Fruit fly (Drosophila melanogaster) whole organism, prepupa: ENCODE measurements around the gene CG43121.

Experiments used
- Blimp-1 ChIP-seq: fragments of 200-800 bp; sonication (Bioruptor generic); optimal IDR thresholded peaks from 3 replicates; lab custom pipeline; 2017; ENCODE audit warnings: missing biosample characterization, missing genetic modification characterization, mild to moderate bottlenecking, moderate library complexity, missing genetic modification reagents
- CG10631 ChIP-seq: fragments of 200-800 bp; sonication (Bioruptor generic); optimal IDR thresholded peaks from 2 replicates; lab custom pipeline; 2016; ENCODE audit warnings: missing biosample characterization, missing genetic modification characterization
- CG11294 ChIP-seq: fragments of 200-800 bp; sonication (Bioruptor generic); IDR thresholded peaks from 2 replicates; pipeline ENCODE4 v1.3.6; 2022; ENCODE audit warnings: missing biosample characterization, missing genetic modification characterization
- CG11762 ChIP-seq: fragments of 200-800 bp; sonication (Bioruptor generic); optimal IDR thresholded peaks from 3 replicates; lab custom pipeline; 2016; ENCODE audit warnings: missing biosample characterization, missing genetic modification characterization; ENCODE audit not compliant: insufficient read depth
- CG11902 ChIP-seq: fragments of 200-800 bp; sonication (Bioruptor generic); optimal IDR thresholded peaks from 3 replicates; lab custom pipeline; 2016; ENCODE audit warnings: missing biosample characterization, missing genetic modification characterization
- CG1621 ChIP-seq: fragments of 200-800 bp; sonication (Bioruptor generic); optimal IDR thresholded peaks from 3 replicates; lab custom pipeline; 2018; ENCODE audit warnings: missing biosample characterization, mild to moderate bottlenecking, missing genetic modification characterization
- CG16779 ChIP-seq: fragments of 200-800 bp; sonication (Bioruptor generic); optimal IDR thresholded peaks from 3 replicates; lab custom pipeline; 2017; ENCODE audit warnings: missing biosample characterization, mild to moderate bottlenecking, missing genetic modification characterization
- CG3032 ChIP-seq: fragments of 200-800 bp; optimal IDR thresholded peaks from 2 replicates; lab custom pipeline; 2019; ENCODE audit warnings: missing biosample characterization, mild to moderate bottlenecking, missing genetic modification characterization, moderate library complexity
- CG31627 ChIP-seq: fragments of 200-800 bp; sonication (Bioruptor generic); optimal IDR thresholded peaks from 3 replicates; lab custom pipeline; 2016; ENCODE audit warnings: missing biosample characterization, missing genetic modification characterization
- CG34406 ChIP-seq: fragments of 200-800 bp; sonication (Bioruptor generic); optimal IDR thresholded peaks from 3 replicates; lab custom pipeline; 2016; ENCODE audit warnings: missing biosample characterization, missing genetic modification characterization
- CG6276 ChIP-seq: fragments of 200-800 bp; sonication (Bioruptor generic); optimal IDR thresholded peaks from 2 replicates; lab custom pipeline; 2017; ENCODE audit warnings: missing biosample characterization, mild to moderate bottlenecking, missing genetic modification characterization
- CG6808 ChIP-seq: fragments of 200-800 bp; sonication (Bioruptor generic); optimal IDR thresholded peaks from 3 replicates; lab custom pipeline; 2017; ENCODE audit warnings: missing biosample characterization, missing genetic modification characterization, mild to moderate bottlenecking, moderate library complexity, missing genetic modification reagents
- CG6854 ChIP-seq: fragments of 200-800 bp; sonication (Bioruptor generic); optimal IDR thresholded peaks from 2 replicates; lab custom pipeline; 2017; ENCODE audit warnings: missing biosample characterization, mild to moderate bottlenecking, missing genetic modification characterization
- CG8119 ChIP-seq: fragments of 200-800 bp; sonication (Bioruptor generic); IDR thresholded peaks from 3 replicates; pipeline ENCODE4 v1.3.6; 2022; ENCODE audit warnings: missing biosample characterization, missing genetic modification characterization
- CG8319 ChIP-seq: fragments of 200-800 bp; sonication (Bioruptor generic); optimal IDR thresholded peaks from 3 replicates; lab custom pipeline; 2016; ENCODE audit warnings: missing biosample characterization, missing genetic modification characterization
- CG8632 ChIP-seq: fragments of 200-800 bp; sonication (Bioruptor generic); optimal IDR thresholded peaks from 3 replicates; lab custom pipeline; 2016; ENCODE audit warnings: missing biosample characterization, missing genetic modification characterization
- Eip75B ChIP-seq: fragments of 200-800 bp; sonication (Bioruptor generic); optimal IDR thresholded peaks from 3 replicates; lab custom pipeline; 2016; ENCODE audit warnings: missing biosample characterization, missing genetic modification characterization
- Gug ChIP-seq: fragments of 200-800 bp; sonication (Bioruptor generic); IDR thresholded peaks from 2 replicates; pipeline ENCODE4 v1.3.6; 2022; ENCODE audit warnings: missing biosample characterization, missing genetic modification characterization
- Hr4 ChIP-seq: fragments of 200-800 bp; sonication (Bioruptor generic); optimal IDR thresholded peaks from 3 replicates; lab custom pipeline; 2016; ENCODE audit warnings: missing biosample characterization, missing genetic modification characterization
- Lpt ChIP-seq: fragments of 200-800 bp; sonication (Bioruptor generic); optimal IDR thresholded peaks from 3 replicates; lab custom pipeline; 2016; ENCODE audit warnings: missing biosample characterization, missing genetic modification characterization
- Met ChIP-seq: fragments of 200-800 bp; sonication (Bioruptor generic); optimal IDR thresholded peaks from 3 replicates; lab custom pipeline; 2016; ENCODE audit warnings: missing biosample characterization, missing genetic modification characterization
- Smox ChIP-seq: fragments of 200-800 bp; sonication (Bioruptor generic); optimal IDR thresholded peaks from 3 replicates; lab custom pipeline; 2016; ENCODE audit warnings: missing biosample characterization, missing genetic modification characterization
- Sox102F ChIP-seq: fragments of 200-800 bp; sonication (Bioruptor generic); optimal IDR thresholded peaks from 2 replicates; lab custom pipeline; 2016; ENCODE audit warnings: missing biosample characterization, mild to moderate bottlenecking, missing genetic modification characterization
- Sox14 ChIP-seq: fragments of 200-800 bp; sonication (Bioruptor generic); optimal IDR thresholded peaks from 3 replicates; lab custom pipeline; 2016; ENCODE audit warnings: missing biosample characterization, missing genetic modification characterization
- achi ChIP-seq: fragments of 200-800 bp; sonication (Bioruptor generic); optimal IDR thresholded peaks from 3 replicates; lab custom pipeline; 2016; ENCODE audit warnings: missing biosample characterization, missing genetic modification characterization
- acj6 ChIP-seq: fragments of 200-800 bp; sonication (Bioruptor generic); optimal IDR thresholded peaks from 3 replicates; lab custom pipeline; 2016; ENCODE audit warnings: missing biosample characterization, missing genetic modification characterization
- dsx ChIP-seq: fragments of 200-800 bp; optimal IDR thresholded peaks from 3 replicates; lab custom pipeline; 2019; ENCODE audit warnings: missing biosample characterization, mild to moderate bottlenecking, missing genetic modification characterization, moderate library complexity; ENCODE audit not compliant: poor library complexity, severe bottlenecking
- fd59A ChIP-seq: fragments of 200-800 bp; sonication (Bioruptor generic); optimal IDR thresholded peaks from 2 replicates; lab custom pipeline; 2017; ENCODE audit warnings: missing biosample characterization, mild to moderate bottlenecking, missing genetic modification characterization, missing genetic modification reagents
- fd85E ChIP-seq: fragments of 200-800 bp; sonication (Bioruptor generic); optimal IDR thresholded peaks from 3 replicates; lab custom pipeline; 2016; ENCODE audit warnings: missing biosample characterization, missing genetic modification characterization
- fkh ChIP-seq: fragments of 200-800 bp; sonication (Bioruptor generic); optimal IDR thresholded peaks from 3 replicates; lab custom pipeline; 2017; ENCODE audit warnings: missing biosample characterization, mild to moderate bottlenecking, missing genetic modification characterization, moderate library complexity
- net ChIP-seq: fragments of 200-800 bp; sonication (Bioruptor generic); optimal IDR thresholded peaks from 3 replicates; lab custom pipeline; 2016; ENCODE audit warnings: missing biosample characterization, missing genetic modification characterization
- pdm3 ChIP-seq: fragments of 200-800 bp; sonication (Bioruptor generic); optimal IDR thresholded peaks from 3 replicates; lab custom pipeline; 2016; ENCODE audit warnings: missing biosample characterization, missing genetic modification characterization
- salr ChIP-seq, 2 experiments: fragments of 200-800 bp; sonication (Bioruptor generic); optimal IDR thresholded peaks; 3 replicates each; lab custom pipeline; 2016 to 2018; ENCODE audit warnings: missing biosample characterization in 2 of 2, missing genetic modification characterization in 2 of 2, mild to moderate bottlenecking in 1 of 2
- spab ChIP-seq: fragments of 200-800 bp; sonication (Bioruptor generic); optimal IDR thresholded peaks from 2 replicates; lab custom pipeline; 2017; ENCODE audit warnings: missing biosample characterization, mild to moderate bottlenecking, missing genetic modification characterization, missing genetic modification reagents
- ss ChIP-seq, 2 experiments: fragments of 200-800 bp; sonication (Bioruptor generic); optimal IDR thresholded peaks; 2 replicates in 1 of 2; 3 replicates in 1 of 2; lab custom pipeline; 2017 to 2018; ENCODE audit warnings: mild to moderate bottlenecking in 2 of 2, missing biosample characterization in 2 of 2, missing genetic modification characterization in 2 of 2, moderate library complexity in 1 of 2
- topi ChIP-seq: fragments of 200-800 bp; sonication (Bioruptor generic); optimal IDR thresholded peaks from 3 replicates; lab custom pipeline; 2016; ENCODE audit warnings: missing biosample characterization, missing genetic modification characterization
- vri ChIP-seq: fragments of 200-800 bp; sonication (Bioruptor generic); optimal IDR thresholded peaks from 3 replicates; lab custom pipeline; 2016; ENCODE audit warnings: missing biosample characterization, mild to moderate bottlenecking, missing genetic modification characterization

Gene CG43121

DNA sequence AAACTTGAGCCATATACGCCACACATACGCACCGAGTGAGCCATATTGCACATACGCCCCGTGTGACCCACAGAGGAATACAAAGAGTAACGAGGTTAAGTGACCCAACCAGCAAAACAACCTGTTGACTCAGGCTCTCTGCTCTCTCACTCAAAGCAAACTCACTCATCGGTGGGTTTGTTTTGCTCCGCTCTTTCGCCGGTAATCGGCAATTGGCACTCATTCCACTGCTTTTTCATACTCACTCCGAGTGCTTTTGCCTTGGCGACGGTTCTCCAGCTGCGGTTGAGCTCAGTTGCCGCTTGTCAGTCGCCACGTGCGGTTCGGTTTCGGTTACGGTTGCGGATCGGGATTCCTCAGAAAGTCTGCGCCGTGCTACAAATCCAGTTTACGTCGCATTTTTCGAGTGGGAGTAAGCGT lies 34.2 kb upstream of the CG43121 start (continued):
- TF ChIP-seq CG6854 (GFP tag; lab: Kevin White, UChicago), result no peak
- TF ChIP-seq vri (GFP tag; lab: Kevin White, UChicago), result peak; percentile 42
- peak; percentile 15 for TF ChIP-seq net (GFP tag; lab: Kevin White, UChicago)
- TF ChIP-seq Eip75B, result peak; percentile 40
- no peak for TF ChIP-seq CG34406
- TF ChIP-seq Lpt (GFP tag; lab: Kevin White, UChicago), result no peak
- no peak for TF ChIP-seq fd59A (GFP tag; lab: Kevin White, UChicago)
- TF ChIP-seq ss (GFP tag; optimal IDR thresholded peaks at IDR 0.05; lab: Kevin White, UChicago), result no peak
- TF ChIP-seq Blimp-1, result peak; percentile 9
- no peak for TF ChIP-seq Smox
- no peak for TF ChIP-seq pdm3 (GFP tag; lab: Kevin White, UChicago)

DNA sequence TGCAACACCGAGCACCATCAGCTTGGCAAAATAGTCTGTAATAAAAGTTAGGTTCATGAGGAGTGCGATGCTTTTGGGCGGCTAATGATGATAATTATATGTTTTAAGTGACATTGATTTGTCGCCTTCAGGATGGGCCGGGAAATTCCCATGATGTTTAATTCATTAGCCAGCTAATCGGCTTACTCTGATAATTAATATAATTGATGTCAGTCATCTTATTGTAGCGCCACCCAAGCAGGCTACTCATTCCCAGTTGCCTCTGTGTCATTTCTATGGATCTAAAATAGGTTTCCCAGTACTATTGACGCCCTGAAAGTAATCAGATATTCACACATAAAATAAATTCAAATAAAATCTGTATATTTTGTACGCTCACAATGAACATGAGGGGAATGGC lies 32.9 kb upstream of the CG43121 start, which contains the start of gene CG13476:
CG13476 (plus strand) TSS at position 301 of the 400 bp plus-strand sequence.
- TF ChIP-seq CG31627 (GFP tag; lab: Kevin White, UChicago) (no peak), topi (GFP tag; lab: Kevin White, UChicago) (no peak), CG11902 (GFP tag; lab: Kevin White, UChicago) (no peak), fd59A (GFP tag; lab: Kevin White, UChicago) (no peak), acj6 (GFP tag; lab: Kevin White, UChicago) (no peak), salr (GFP tag; optimal IDR thresholded peaks at IDR 0.05; lab: Kevin White, UChicago) (no peak), achi (GFP tag; lab: Kevin White, UChicago) (no peak), Gug (GFP tag; lab: Robert Waterston, UW) (no peak), CG6276 (no peak), fd85E (GFP tag; lab: Kevin White, UChicago) (no peak)

- TF ChIP-seq CG31627 (GFP tag; lab: Kevin White, UChicago) (no peak), CG34406 (no peak), CG6808 (no peak), achi (GFP tag; lab: Kevin White, UChicago) (no peak), spab (no peak), CG6854 (GFP tag; lab: Kevin White, UChicago) (no peak), CG8319 (no peak), CG10631 (no peak), CG16779 (tag; lab: Kevin White, UChicago) (no peak)
These were observed 29.3 kb upstream of the CG43121 start, which contains the start of gene CG17177 for dm6 chr3L:14701578-14701977. Gene CG17177 (minus strand): TSS chr3L:14701678.

dm6 chr3L:14697005-14697404 lies 24.8 kb upstream of the CG43121 start, which contains the start of gene CG13474:
Gene CG13474 (minus strand): TSS chr3L:14697105.
- TF ChIP-seq CG8119 (GFP tag; lab: Robert Waterston, UW) (no peak), Sox14 (GFP tag; lab: Kevin White, UChicago) (no peak), CG1621 (tag; lab: Kevin White, UChicago) (no peak), Sox102F (GFP tag; lab: Kevin White, UChicago) (no peak), CG6854 (GFP tag; lab: Kevin White, UChicago) (no peak), Hr4 (GFP tag; lab: Kevin White, UChicago) (no peak), CG10631 (no peak), fkh (GFP tag; lab: Kevin White, UChicago) (no peak), dsx (no peak), CG3032 (no peak), CG31627 (GFP tag; lab: Kevin White, UChicago) (no peak), fd85E (GFP tag; lab: Kevin White, UChicago) (no peak), CG11762 (GFP tag; lab: Kevin White, UChicago) (no peak), ss (GFP tag; optimal IDR thresholded peaks at IDR 0.05; lab: Kevin White, UChicago) (no peak), CG11294 (GFP tag; lab: Robert Waterston, UW) (no peak), Met (GFP tag; lab: Kevin White, UChicago) (no peak), CG6808 (no peak), CG8632 (GFP tag; lab: Kevin White, UChicago) (no peak)
